Fruit fly (Drosophila melanogaster): ENCODE data around the gene CheB38a.

The CheB38a gene

DNA sequence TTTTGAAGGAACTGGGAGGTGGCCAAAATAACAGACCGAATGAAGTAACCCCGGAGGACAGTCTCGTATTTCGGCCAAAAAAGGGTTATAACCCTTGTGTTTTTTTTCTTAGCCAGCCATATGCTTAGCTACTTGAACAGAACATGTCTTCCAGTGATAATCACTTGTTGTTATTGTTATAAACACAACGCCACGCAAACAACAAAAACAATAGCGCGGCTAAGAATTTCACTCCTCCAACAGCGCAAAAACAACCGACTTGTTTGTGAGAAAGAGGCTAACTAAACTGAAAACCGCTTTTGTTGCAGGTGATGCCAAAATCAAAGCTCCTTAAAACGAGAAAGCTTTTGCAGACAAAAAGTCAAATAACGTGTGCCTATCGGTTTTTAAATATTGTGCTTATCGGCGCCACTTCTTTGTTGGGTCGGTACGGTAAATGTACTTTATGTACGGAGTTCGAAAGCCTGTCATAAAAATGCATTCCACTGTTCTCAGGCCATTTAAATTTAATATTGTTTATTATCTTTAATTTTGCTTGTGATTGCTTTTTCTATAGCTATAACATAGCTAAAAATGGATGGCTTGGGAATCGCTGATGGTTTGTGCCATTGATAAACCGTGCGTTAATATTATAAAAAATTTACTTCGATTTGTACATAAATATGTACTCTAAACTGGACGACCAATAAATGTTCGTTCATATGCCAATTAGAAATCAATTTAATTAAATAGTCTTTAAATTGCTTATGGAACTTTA, 21.4 kb downstream of the CheB38a start, which contains the start of gene vari (continued):
- TF ChIP-seq CG2129 (GFP tag; IDR thresholded peaks at IDR 0.05; ENCODE audit: partially characterized antibody) (no peak), Tbp (GFP tag; optimal IDR thresholded peaks at IDR 0.05) (no peak), CG4328 (GFP tag; optimal IDR thresholded peaks at IDR 0.05) (no peak), Ravus (GFP tag; IDR thresholded peaks at IDR 0.05) (no peak), H2.0 (GFP tag; IDR thresholded peaks at IDR 0.05) (no peak), h (optimal IDR thresholded peaks at IDR 0.05) (no peak), CG34422 (GFP tag; IDR thresholded peaks at IDR 0.05) (no peak; the same call in 2 of the 3 replicates), CG32767 (GFP tag; IDR thresholded peaks at IDR 0.05) (0 out of 2 replicates have a peak, but pooled peaks have one; percentile 17), unc-4 (GFP tag; IDR thresholded peaks at IDR 0.05; ENCODE audit: partially characterized antibody) (peak; percentile 31; the same call in 1 of the 2 replicates), gcm2 (GFP tag; optimal IDR thresholded peaks at IDR 0.05) (no peak), CG16863 (GFP tag; optimal IDR thresholded peaks at IDR 0.05) (no peak), nau (GFP tag; optimal IDR thresholded peaks at IDR 0.05) (no peak), Chrac-16 (GFP tag; optimal IDR thresholded peaks at IDR 0.05) (no peak), Usf (GFP tag; optimal IDR thresholded peaks at IDR 0.05) (no peak), CG10462 (GFP tag; optimal IDR thresholded peaks at IDR 0.05) (no peak), CG1832 (GFP tag; optimal IDR thresholded peaks at IDR 0.05) (no peak), gem (tag; optimal IDR thresholded peaks at IDR 0.05) (no peak), Oli (tag; optimal IDR thresholded peaks at IDR 0.05) (no peak), Doc3 (GFP tag; IDR thresholded peaks at IDR 0.05; ENCODE audit: partially characterized antibody) (no peak), CG2202 (tag; optimal IDR thresholded peaks at IDR 0.05) (no peak), Gsc (GFP tag; IDR thresholded peaks at IDR 0.05) (no peak), HLH4C (GFP tag; IDR thresholded peaks at IDR 0.05; ENCODE audit: partially characterized antibody) (no peak), Fer3 (tag; optimal IDR thresholded peaks at IDR 0.05) (no peak), Gug (GFP tag; IDR thresholded peaks at IDR 0.05) (no peak), sob (GFP tag; IDR thresholded peaks at IDR 0.05) (peak; percentile 11; the same call in 1 of the 2 replicates), Ptx1 (GFP tag; IDR thresholded peaks at IDR 0.05) (no peak), tap (tag; optimal IDR thresholded peaks at IDR 0.05) (no peak), E2f1 (GFP tag; IDR thresholded peaks at IDR 0.05) (no peak), CG7271 (tag; optimal IDR thresholded peaks at IDR 0.05) (no peak), CG11398 (GFP tag; optimal IDR thresholded peaks at IDR 0.05) (no peak), CG14050 (GFP tag; IDR thresholded peaks at IDR 0.05) (no peak), Fer1 (GFP tag; optimal IDR thresholded peaks at IDR 0.05) (peak; percentile 53), CG17568 (GFP tag; optimal IDR thresholded peaks at IDR 0.05) (no peak), Hr51 (GFP tag; optimal IDR thresholded peaks at IDR 0.05) (no peak), NFAT (GFP tag; IDR thresholded peaks at IDR 0.05) (no peak), ci (GFP tag; IDR thresholded peaks at IDR 0.05) (no peak; the same call in 2 of the 3 replicates), MBD-R2 (GFP tag; IDR thresholded peaks at IDR 0.05) (no peak; the same call in 1 of the 2 replicates), so (GFP tag; IDR thresholded peaks at IDR 0.05) (no peak; the same call in 2 of the 3 replicates), nom (GFP tag; optimal IDR thresholded peaks at IDR 0.05) (peak; percentile 47), trem (tag; optimal IDR thresholded peaks at IDR 0.05) (no peak), Pdp1 (GFP tag; optimal IDR thresholded peaks at IDR 0.05) (no peak), Blimp-1 (GFP tag; optimal IDR thresholded peaks at IDR 0.05) (no peak), salm (tag; optimal IDR thresholded peaks at IDR 0.05) (no peak), CG5953 (GFP tag; IDR thresholded peaks at IDR 0.05) (no peak), TFAM (GFP tag; optimal IDR thresholded peaks at IDR 0.05) (no peak), NfI (GFP tag; optimal IDR thresholded peaks at IDR 0.05) (no peak), tll (GFP tag; optimal IDR thresholded peaks at IDR 0.05) (no peak), Hr78 (GFP tag; optimal IDR thresholded peaks at IDR 0.05) (no peak), CG42726 (GFP tag; IDR thresholded peaks at IDR 0.05; ENCODE audit: partially characterized antibody) (no peak)

All from whole organism, embryonic.